Worm (Caenorhabditis elegans) whole organism, early embryonic: Measurements from ENCODE around the gene srh-28.
A peak's percentile ranks its signal among the peaks of the same experiment; 100 is the strongest.

Experiments used
- B0310.2 ChIP-seq: sonication (generic microtip); optimal IDR thresholded peaks from 2 replicates; lab custom pipeline; 2016; ENCODE audit warnings: mild to moderate bottlenecking, missing genetic modification characterization, missing compliant biosample characterization
- F13C5.2 ChIP-seq: sonication (generic microtip); optimal IDR thresholded peaks from 2 replicates; lab custom pipeline; 2017; ENCODE audit warnings: mild to moderate bottlenecking, missing genetic modification characterization, inconsistent platforms, missing compliant biosample characterization
- aly-1 ChIP-seq: sonication (generic microtip); optimal IDR thresholded peaks from 2 replicates; lab custom pipeline; 2016; ENCODE audit warnings: missing genetic modification characterization, missing compliant biosample characterization
- ama-1 ChIP-seq: fragments of 150-350 bp; optimal IDR thresholded peaks from 2 replicates; lab custom pipeline; 2014
- ceh-13 ChIP-seq: fragments of 200-800 bp; sonication (Bioruptor generic); optimal IDR thresholded peaks from 2 replicates; lab custom pipeline; 2018; ENCODE audit warnings: mild to moderate bottlenecking, missing genetic modification characterization, missing compliant biosample characterization
- ceh-36 ChIP-seq: sonication (generic microtip); optimal IDR thresholded peaks from 2 replicates; lab custom pipeline; 2016; ENCODE audit warnings: missing genetic modification characterization, inconsistent platforms, missing compliant biosample characterization
- ets-7 ChIP-seq: sonication (generic microtip); optimal IDR thresholded peaks from 2 replicates; lab custom pipeline; 2016; ENCODE audit warnings: missing genotype, missing genetic modification characterization, missing compliant biosample characterization
- flt-1 ChIP-seq: fragments of 200-800 bp; sonication (Bioruptor generic); IDR thresholded peaks from 2 replicates; pipeline ENCODE4 v1.3.6; 2022; ENCODE audit warnings: missing genetic modification characterization, missing compliant biosample characterization
- hmbx-1 ChIP-seq: sonication (generic microtip); optimal IDR thresholded peaks from 2 replicates; lab custom pipeline; 2016; ENCODE audit warnings: mild to moderate bottlenecking, missing genetic modification characterization, missing compliant biosample characterization
- hmg-4 ChIP-seq: fragments of 200-800 bp; sonication (Bioruptor generic); optimal IDR thresholded peaks from 2 replicates; lab custom pipeline; 2018; ENCODE audit warnings: mild to moderate bottlenecking, missing genetic modification characterization, missing compliant biosample characterization
- hnd-1 ChIP-seq: sonication (generic microtip); optimal IDR thresholded peaks from 2 replicates; lab custom pipeline; 2016; ENCODE audit warnings: missing genetic modification characterization, missing compliant biosample characterization
- pes-1 ChIP-seq: fragments of 200-800 bp; sonication (Bioruptor generic); IDR thresholded peaks from 2 replicates; pipeline ENCODE4 v1.3.6; 2022; ENCODE audit warnings: missing genetic modification reagents, missing genetic modification characterization, missing compliant biosample characterization
- scrt-1 ChIP-seq: fragments of 200-800 bp; sonication (Bioruptor generic); IDR thresholded peaks from 2 replicates; pipeline ENCODE4 v1.3.6; 2022; ENCODE audit warnings: missing genetic modification characterization, missing compliant biosample characterization
- sea-1 ChIP-seq: fragments of 200-800 bp; sonication (Bioruptor generic); conservative IDR thresholded peaks from 2 replicates; pipeline ENCODE4 v1.3.6; 2022; ENCODE audit warnings: missing genetic modification characterization, missing compliant biosample characterization
- tbx-11 ChIP-seq: fragments of 200-800 bp; sonication (Bioruptor generic); IDR thresholded peaks from 2 replicates; pipeline ENCODE4 v1.3.6; 2022; ENCODE audit warnings: missing genetic modification characterization, missing compliant biosample characterization
- tbx-37 ChIP-seq: fragments of 200-800 bp; sonication (Bioruptor generic); conservative IDR thresholded peaks from 2 replicates; pipeline ENCODE4 v1.3.6; 2022; ENCODE audit warnings: missing genetic modification reagents, missing genetic modification characterization, missing compliant biosample characterization
- tra-4 ChIP-seq: sonication (generic microtip); optimal IDR thresholded peaks from 2 replicates; lab custom pipeline; 2017; ENCODE audit warnings: missing genetic modification characterization, missing compliant biosample characterization

Gene srh-28

DNA sequence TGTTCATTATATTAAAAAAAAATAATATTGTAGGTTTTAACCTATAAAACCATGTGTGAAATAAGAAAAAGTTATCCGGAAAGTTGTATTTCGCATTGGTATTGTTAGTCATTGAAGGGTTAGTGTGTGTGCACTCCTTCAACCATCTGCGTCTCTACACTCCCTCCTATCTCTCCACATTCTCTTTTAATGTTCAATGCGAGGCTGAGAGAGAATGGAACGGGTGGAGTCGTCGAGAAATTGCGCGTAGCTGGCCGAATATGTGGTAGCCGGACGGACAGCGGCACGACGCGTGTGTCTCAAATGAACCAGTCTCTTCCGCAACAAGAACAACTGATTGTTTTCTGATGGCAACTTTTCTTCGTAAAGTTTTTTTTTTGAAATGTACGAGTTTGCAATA, 21.3 kb upstream of the srh-28 start:
- TF ChIP-seq scrt-1 (no peak), aly-1 (tag; lab: Kevin White, UChicago) (no peak), ceh-36 (no peak), ceh-13 (GFP tag; lab: Kevin White, UChicago) (no peak), tra-4 (no peak), ets-7 (tag; lab: Kevin White, UChicago) (no peak), pes-1 (GFP tag; lab: Robert Waterston, UW) (no peak), F13C5.2 (tag; lab: Kevin White, UChicago) (no peak), ama-1 (lab: Kevin White, UChicago) (no peak), tbx-37 (GFP tag; lab: Robert Waterston, UW) (no peak), hnd-1 (no peak), hmbx-1 (tag; lab: Kevin White, UChicago) (no peak), flt-1 (GFP tag; lab: Robert Waterston, UW) (no peak), tbx-11 (GFP tag; lab: Robert Waterston, UW) (no peak), B0310.2 (tag; lab: Kevin White, UChicago) (no peak), sea-1 (GFP tag; lab: Robert Waterston, UW) (no peak)

DNA sequence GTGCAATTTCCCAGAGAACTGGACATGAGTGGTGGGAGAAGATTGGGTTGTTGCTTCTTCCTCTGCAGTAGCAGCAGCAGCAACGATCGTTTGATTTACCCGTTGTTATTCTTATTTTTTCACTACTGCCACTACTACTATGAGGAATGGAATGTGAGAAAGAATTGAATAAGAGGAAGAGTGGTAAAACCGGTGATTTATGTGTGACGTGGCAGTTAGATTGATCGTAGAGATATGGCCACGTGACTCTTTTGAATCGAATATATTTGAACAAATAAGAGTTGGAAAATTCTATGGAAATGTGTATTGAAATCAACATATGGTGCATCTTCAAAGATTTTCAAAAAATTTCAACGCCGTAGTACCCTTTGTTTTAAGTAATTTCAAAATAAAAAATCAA, 20.7 kb upstream of the srh-28 start:
- TF ChIP-seq tra-4, result no peak
- TF ChIP-seq F13C5.2 (tag; lab: Kevin White, UChicago), result no peak
- no peak for TF ChIP-seq aly-1 (tag; lab: Kevin White, UChicago)
- TF ChIP-seq ama-1 (lab: Kevin White, UChicago), result no peak
- TF ChIP-seq sea-1 (GFP tag; lab: Robert Waterston, UW), result no peak
- TF ChIP-seq flt-1 (GFP tag; lab: Robert Waterston, UW), result no peak
- TF ChIP-seq hmbx-1 (tag; lab: Kevin White, UChicago), result no peak
- no peak for TF ChIP-seq hmg-4 (GFP tag; lab: Kevin White, UChicago)
- no peak for TF ChIP-seq tbx-11 (GFP tag; lab: Robert Waterston, UW)

DNA sequence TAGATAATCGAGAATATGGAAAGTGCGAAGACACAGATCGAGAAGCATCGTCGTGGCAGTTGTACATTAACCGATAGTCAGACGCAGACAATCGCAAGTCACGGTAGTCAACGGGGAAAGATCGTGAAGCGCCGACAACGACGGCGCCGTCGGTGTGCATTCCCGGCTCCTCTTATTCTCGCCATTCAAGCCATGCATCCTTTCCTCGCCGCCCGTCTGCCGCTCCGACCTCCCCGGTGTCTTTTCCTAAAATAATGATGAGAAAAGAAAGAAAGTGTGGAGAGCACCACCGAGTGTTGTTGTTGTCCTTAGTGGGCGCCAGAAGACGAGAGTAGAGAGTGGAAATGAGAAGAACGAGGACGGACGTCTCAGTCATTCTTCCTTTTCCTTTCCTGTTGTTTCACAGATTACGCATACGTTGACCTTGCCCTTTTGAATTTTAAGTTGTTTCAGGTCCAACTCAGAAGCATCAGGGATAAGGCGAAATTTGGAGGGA, 18.2 kb upstream of the srh-28 start, which contains the start of gene ZC404.1:
ZC404.1 (plus strand) TSS at position 446 of the 496 bp plus-strand sequence.
- TF ChIP-seq tbx-11 (GFP tag; lab: Robert Waterston, UW) (no peak), ceh-36 (no peak), tbx-37 (GFP tag; lab: Robert Waterston, UW) (no peak), B0310.2 (tag; lab: Kevin White, UChicago) (no peak), flt-1 (GFP tag; lab: Robert Waterston, UW) (no peak), hnd-1 (no peak), F13C5.2 (tag; lab: Kevin White, UChicago) (no peak), pes-1 (GFP tag; lab: Robert Waterston, UW) (no peak)

DNA sequence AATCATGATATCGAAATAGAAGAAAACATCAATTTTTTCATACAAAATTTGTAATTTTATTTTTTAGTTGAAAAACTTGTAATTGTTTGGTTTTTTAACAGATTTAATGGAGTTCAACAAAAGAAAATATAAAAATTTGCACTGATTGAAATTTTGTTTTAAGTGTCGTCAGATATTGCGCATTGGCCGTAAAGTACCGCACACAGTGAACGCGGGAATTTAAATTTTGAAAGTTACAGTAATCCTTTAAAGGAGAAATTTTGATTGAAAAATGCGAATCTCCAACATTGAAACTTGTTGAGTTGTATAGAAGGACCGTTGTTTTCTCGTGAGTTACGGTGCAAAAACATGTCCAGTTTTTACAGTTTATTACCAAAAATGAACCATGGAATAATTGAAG, 17.4 kb upstream of the srh-28 start:
- TF ChIP-seq hmg-4 (GFP tag; lab: Kevin White, UChicago), result no peak
- TF ChIP-seq hmbx-1 (tag; lab: Kevin White, UChicago), result no peak
- no peak for TF ChIP-seq ama-1 (lab: Kevin White, UChicago)
- TF ChIP-seq F13C5.2 (tag; lab: Kevin White, UChicago), result no peak
- no peak for TF ChIP-seq flt-1 (GFP tag; lab: Robert Waterston, UW)
- no peak for TF ChIP-seq ceh-13 (GFP tag; lab: Kevin White, UChicago)

DNA sequence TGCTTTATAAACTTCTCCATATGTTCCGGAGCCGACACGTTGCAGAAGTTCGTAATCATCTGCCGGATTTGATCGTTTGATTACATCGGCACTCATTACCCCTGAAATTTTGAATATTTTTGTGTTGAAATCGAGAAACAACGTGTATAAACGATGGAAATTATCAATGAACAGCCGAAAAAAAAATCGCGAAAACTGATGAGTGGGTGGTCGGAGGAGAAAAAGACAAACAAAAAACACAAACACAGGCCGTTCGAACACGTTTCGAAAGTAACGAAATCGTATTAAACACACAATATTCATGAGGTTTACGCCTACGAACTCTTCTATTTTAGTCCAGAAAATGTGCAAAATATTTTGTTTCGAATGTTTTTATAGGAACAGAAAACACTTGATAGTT, 17.0 kb upstream of the srh-28 start, which contains the start of gene gck-2:
gck-2 (minus strand) TSS at position 101 of the 400 bp plus-strand sequence.
- TF ChIP-seq flt-1 (GFP tag; lab: Robert Waterston, UW) (no peak), ama-1 (lab: Kevin White, UChicago) (no peak), hmg-4 (GFP tag; lab: Kevin White, UChicago) (no peak), ets-7 (tag; lab: Kevin White, UChicago) (no peak), ceh-13 (GFP tag; lab: Kevin White, UChicago) (no peak), aly-1 (tag; lab: Kevin White, UChicago) (no peak), tra-4 (no peak), sea-1 (GFP tag; lab: Robert Waterston, UW) (no peak), pes-1 (GFP tag; lab: Robert Waterston, UW) (no peak), B0310.2 (tag; lab: Kevin White, UChicago) (no peak), tbx-11 (GFP tag; lab: Robert Waterston, UW) (no peak), scrt-1 (no peak), tbx-37 (GFP tag; lab: Robert Waterston, UW) (no peak), hnd-1 (no peak), hmbx-1 (tag; lab: Kevin White, UChicago) (no peak), ceh-36 (no peak), F13C5.2 (tag; lab: Kevin White, UChicago) (no peak)

DNA sequence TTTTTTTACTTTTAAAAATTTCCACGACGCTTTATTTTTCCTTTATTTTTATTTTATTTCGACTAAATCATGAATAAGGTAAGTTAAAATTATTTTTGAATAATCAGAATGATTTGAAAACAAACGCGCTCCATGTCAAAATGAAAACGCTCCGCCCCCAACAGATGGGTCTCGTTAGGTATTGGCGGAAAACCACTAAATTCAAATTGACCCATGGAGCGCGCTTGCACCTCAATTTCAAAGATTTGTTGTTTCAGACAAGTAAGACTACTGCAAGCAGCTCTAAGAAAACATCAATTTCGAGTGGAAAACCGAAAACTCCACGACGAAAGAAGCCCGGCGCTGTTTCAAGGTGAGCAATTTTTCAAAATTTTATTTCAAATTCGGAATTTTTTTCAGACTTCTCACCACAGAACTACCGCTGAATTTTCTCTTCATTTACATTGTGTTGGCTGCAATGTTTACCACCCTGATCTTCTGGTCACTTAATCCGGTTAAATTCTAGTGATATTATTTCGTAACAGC, 12.4 kb upstream of the srh-28 start, which contains the start of gene ZC404.2:
ZC404.2 (plus strand) TSS at position 47 of the 525 bp plus-strand sequence.
- TF ChIP-seq hmg-4 (GFP tag; lab: Kevin White, UChicago) (no peak), ama-1 (lab: Kevin White, UChicago) (peak; percentile 69), ceh-36 (no peak), scrt-1 (0 out of 2 replicates have a peak, but pooled peaks have one; percentile 13)

ce11 chrV:6784853-6785492, 9.4 kb upstream of the srh-28 start, which contains the start of the genes spn-4 and spe-39:
Gene spn-4 (minus strand): TSS chrV:6784903.
Gene spe-39 (plus strand): TSS chrV:6785451.
- TF ChIP-seq aly-1 (tag; lab: Kevin White, UChicago) (no peak), hmg-4 (GFP tag; lab: Kevin White, UChicago) (no peak), F13C5.2 (tag; lab: Kevin White, UChicago) (peak; percentile 71), ceh-36 (no peak), scrt-1 (no peak), tra-4 (no peak), flt-1 (GFP tag; lab: Robert Waterston, UW) (no peak), hnd-1 (no peak), tbx-11 (GFP tag; lab: Robert Waterston, UW) (no peak), sea-1 (GFP tag; lab: Robert Waterston, UW) (0 out of 2 replicates have a peak, but pooled peaks have one; percentile 56), tbx-37 (GFP tag; lab: Robert Waterston, UW) (no peak), hmbx-1 (tag; lab: Kevin White, UChicago) (no peak), pes-1 (GFP tag; lab: Robert Waterston, UW) (no peak), ama-1 (lab: Kevin White, UChicago) (no peak), ets-7 (tag; lab: Kevin White, UChicago) (peak; percentile 26), ceh-13 (GFP tag; lab: Kevin White, UChicago) (peak; percentile 3), B0310.2 (tag; lab: Kevin White, UChicago) (no peak)
